Worm (Caenorhabditis elegans) whole organism, young adult: ENCODE results near the gene srb-17.

Experiments
- F10E7.11 ChIP-seq: sonication (generic microtip); optimal IDR thresholded peaks from 2 replicates; lab custom pipeline; 2017; ENCODE audit warnings: mild to moderate bottlenecking, missing genetic modification characterization, moderate library complexity, missing compliant biosample characterization
- F37B4.10 ChIP-seq: fragments of 200-800 bp; sonication (Bioruptor generic); IDR thresholded peaks from 2 replicates; pipeline ENCODE4 v1.3.6; 2022; ENCODE audit warnings: missing genetic modification characterization, missing compliant biosample characterization
- F55B11.4 ChIP-seq: sonication (generic microtip); optimal IDR thresholded peaks from 2 replicates; lab custom pipeline; 2016; ENCODE audit warnings: missing compliant biosample characterization, missing genetic modification characterization, borderline replicate concordance; ENCODE audit not compliant: insufficient read depth
- F57A8.1 ChIP-seq: fragments of 200-800 bp; sonication (Bioruptor generic); optimal IDR thresholded peaks from 2 replicates; lab custom pipeline; 2018; ENCODE audit warnings: mild to moderate bottlenecking, missing genetic modification characterization, moderate library complexity, missing compliant biosample characterization
- T07F8.4 ChIP-seq: sonication (generic microtip); optimal IDR thresholded peaks from 2 replicates; lab custom pipeline; 2016; ENCODE audit warnings: mild to moderate bottlenecking, missing genetic modification characterization, moderate library complexity, missing compliant biosample characterization
- Y53G8AR.9 ChIP-seq: fragments of 200-800 bp; sonication (Bioruptor generic); conservative IDR thresholded peaks from 2 replicates; pipeline ENCODE4 v1.3.6; 2022; ENCODE audit warnings: missing genetic modification reagents, missing genetic modification characterization, missing compliant biosample characterization
- Y56A3A.18 ChIP-seq: fragments of 200-800 bp; sonication (Bioruptor generic); IDR thresholded peaks from 2 replicates; pipeline ENCODE4 v1.3.6; 2022; ENCODE audit warnings: missing genetic modification reagents, missing genetic modification characterization, missing compliant biosample characterization
- Y67H2A.10 ChIP-seq: fragments of 200-800 bp; sonication (Bioruptor generic); conservative IDR thresholded peaks from 2 replicates; pipeline ENCODE4 v1.3.6; 2022; ENCODE audit warnings: missing genetic modification reagents, missing genetic modification characterization, missing compliant biosample characterization
- Y95B8A.8 ChIP-seq: fragments of 200-800 bp; sonication (Bioruptor generic); IDR thresholded peaks from 2 replicates; pipeline ENCODE4 v1.3.6; 2022; ENCODE audit warnings: missing genetic modification reagents, missing genetic modification characterization, missing compliant biosample characterization
- attf-3 ChIP-seq: fragments of 200-800 bp; sonication (Bioruptor generic); conservative IDR thresholded peaks from 2 replicates; pipeline ENCODE4 v1.3.6; 2022; ENCODE audit warnings: missing genetic modification reagents, missing genetic modification characterization, missing compliant biosample characterization
- attf-5 ChIP-seq: fragments of 200-800 bp; sonication (Bioruptor generic); optimal IDR thresholded peaks from 2 replicates; lab custom pipeline; 2018; ENCODE audit warnings: mild to moderate bottlenecking, missing genetic modification characterization, missing compliant biosample characterization
- bed-2 ChIP-seq: fragments of 200-800 bp; sonication (Bioruptor generic); IDR thresholded peaks from 2 replicates; pipeline ENCODE4 v1.3.6; 2022; ENCODE audit warnings: missing genetic modification reagents, missing genetic modification characterization, missing compliant biosample characterization
- cebp-2 ChIP-seq: fragments of 200-800 bp; sonication (Bioruptor generic); IDR thresholded peaks from 2 replicates; pipeline ENCODE4 v1.3.6; 2022; ENCODE audit warnings: missing genetic modification characterization, missing compliant biosample characterization
- ceh-40 ChIP-seq: fragments of 200-800 bp; sonication (Bioruptor generic); IDR thresholded peaks from 2 replicates; pipeline ENCODE4 v1.3.6; 2022; ENCODE audit warnings: missing genetic modification characterization, missing compliant biosample characterization
- ceh-79 ChIP-seq: sonication (generic microtip); optimal IDR thresholded peaks from 2 replicates; lab custom pipeline; 2017; ENCODE audit warnings: mild to moderate bottlenecking, missing genetic modification characterization, missing compliant biosample characterization
- ceh-91 ChIP-seq: fragments of 200-800 bp; sonication (Bioruptor generic); IDR thresholded peaks from 2 replicates; pipeline ENCODE4 v1.3.6; 2022; ENCODE audit warnings: missing genetic modification reagents, missing genetic modification characterization, missing compliant biosample characterization
- die-1 ChIP-seq: sonication (generic microtip); optimal IDR thresholded peaks from 2 replicates; lab custom pipeline; 2016; ENCODE audit warnings: missing genotype, mild to moderate bottlenecking, missing genetic modification characterization, missing compliant biosample characterization
- dox-1 ChIP-seq: fragments of 200-800 bp; sonication (Bioruptor generic); IDR thresholded peaks from 2 replicates; pipeline ENCODE4 v1.3.6; 2022; ENCODE audit warnings: missing genetic modification reagents, missing genetic modification characterization, missing compliant biosample characterization
- dpff-1 ChIP-seq: sonication (generic microtip); optimal IDR thresholded peaks from 2 replicates; lab custom pipeline; 2017; ENCODE audit warnings: mild to moderate bottlenecking, missing genetic modification characterization, missing compliant biosample characterization
- dpl-1 ChIP-seq: fragments of 150-350 bp; optimal IDR thresholded peaks from 2 replicates; lab custom pipeline; 2014; ENCODE audit warnings: missing biosample characterization, missing genetic modification reagents, missing genetic modification characterization
- ets-4 ChIP-seq: fragments of 200-800 bp; sonication (Bioruptor generic); optimal IDR thresholded peaks from 2 replicates; lab custom pipeline; 2018; ENCODE audit warnings: mild to moderate bottlenecking, missing genetic modification characterization, missing compliant biosample characterization
- hlh-12 ChIP-seq: sonication (generic microtip); optimal IDR thresholded peaks from 2 replicates; lab custom pipeline; 2016; ENCODE audit warnings: missing genetic modification characterization, missing compliant biosample characterization
- hmg-1.2 ChIP-seq: fragments of 200-800 bp; sonication (Bioruptor generic); IDR thresholded peaks from 2 replicates; pipeline ENCODE4 v1.3.6; 2022; ENCODE audit warnings: missing genetic modification reagents, missing genetic modification characterization, missing compliant biosample characterization
- hrde-1 ChIP-seq: sonication (generic microtip); optimal IDR thresholded peaks from 2 replicates; lab custom pipeline; 2016; ENCODE audit warnings: missing genetic modification characterization, mild to moderate bottlenecking, missing compliant biosample characterization, moderate library complexity, missing genotype, missing genetic modification reagents, borderline replicate concordance
- let-526 ChIP-seq: fragments of 200-800 bp; sonication (Bioruptor generic); IDR thresholded peaks from 2 replicates; pipeline ENCODE4 v1.3.6; 2022; ENCODE audit warnings: missing genetic modification reagents, missing genetic modification characterization, missing compliant biosample characterization
- let-607 ChIP-seq, 2 experiments: fragments of 200-800 bp in 1 of 2; sonication (Bioruptor generic) in 1 of 2; sonication (generic microtip) in 1 of 2; optimal IDR thresholded peaks; 2 replicates each; lab custom pipeline; 2016 to 2018; ENCODE audit warnings: mild to moderate bottlenecking in 2 of 2, missing compliant biosample characterization in 2 of 2, missing genetic modification characterization in 2 of 2, moderate library complexity in 2 of 2, missing genotype in 1 of 2
- lir-1 ChIP-seq: fragments of 200-800 bp; sonication (Bioruptor generic); conservative IDR thresholded peaks from 2 replicates; pipeline ENCODE4 v1.3.6; 2022; ENCODE audit warnings: missing genetic modification reagents, missing genetic modification characterization, missing compliant biosample characterization
- lsl-1 ChIP-seq: fragments of 200-800 bp; sonication (Bioruptor generic); optimal IDR thresholded peaks from 2 replicates; lab custom pipeline; 2018; ENCODE audit warnings: mild to moderate bottlenecking, missing genetic modification characterization, moderate library complexity, missing compliant biosample characterization
- madf-3 ChIP-seq: fragments of 200-800 bp; sonication (Bioruptor generic); IDR thresholded peaks from 2 replicates; pipeline ENCODE4 v1.3.6; 2022; ENCODE audit warnings: missing genetic modification reagents, missing genetic modification characterization, missing compliant biosample characterization
- madf-8 ChIP-seq: fragments of 200-800 bp; sonication (Bioruptor generic); conservative IDR thresholded peaks from 2 replicates; pipeline ENCODE4 v1.3.6; 2022; ENCODE audit warnings: missing genetic modification reagents, missing genetic modification characterization, missing compliant biosample characterization
- nfya-2 ChIP-seq: fragments of 200-800 bp; sonication (Bioruptor generic); IDR thresholded peaks from 2 replicates; pipeline ENCODE4 v1.3.6; 2022; ENCODE audit warnings: missing genetic modification reagents, missing genetic modification characterization, missing compliant biosample characterization
- nhr-27 ChIP-seq: fragments of 200-800 bp; sonication (Bioruptor generic); optimal IDR thresholded peaks from 2 replicates; lab custom pipeline; 2018; ENCODE audit warnings: mild to moderate bottlenecking, missing genetic modification characterization, moderate library complexity, missing compliant biosample characterization
- pha-4 ChIP-seq: fragments of 150-350 bp; sonication (generic microtip); optimal IDR thresholded peaks from 2 replicates; lab custom pipeline; 2014; ENCODE audit warnings: missing biosample characterization, missing genetic modification reagents, missing genetic modification characterization
- rcor-1 ChIP-seq: fragments of 200-800 bp; sonication (Bioruptor generic); IDR thresholded peaks from 2 replicates; pipeline ENCODE4 v1.3.6; 2022; ENCODE audit warnings: missing genetic modification reagents, missing genetic modification characterization, missing compliant biosample characterization
- snpc-1.1 ChIP-seq: sonication (generic microtip); optimal IDR thresholded peaks from 2 replicates; lab custom pipeline; 2017; ENCODE audit warnings: missing genetic modification characterization, mild to moderate bottlenecking, missing compliant biosample characterization, antibody characterized with exemption, moderate library complexity, missing genotype, missing genetic modification reagents; ENCODE audit not compliant: insufficient read depth
- snpc-1.3 ChIP-seq: sonication (generic microtip); optimal IDR thresholded peaks from 2 replicates; lab custom pipeline; 2017; ENCODE audit warnings: missing genetic modification characterization, mild to moderate bottlenecking, missing compliant biosample characterization, antibody characterized with exemption, moderate library complexity, missing genotype, missing genetic modification reagents; ENCODE audit not compliant: insufficient read depth
- snpc-3.4 ChIP-seq: sonication (generic microtip); optimal IDR thresholded peaks from 2 replicates; lab custom pipeline; 2017; ENCODE audit warnings: missing genetic modification characterization, mild to moderate bottlenecking, missing compliant biosample characterization, antibody characterized with exemption, moderate library complexity, missing genotype, missing genetic modification reagents
- sptf-2 ChIP-seq: fragments of 200-800 bp; sonication (Bioruptor generic); optimal IDR thresholded peaks from 2 replicates; lab custom pipeline; 2018; ENCODE audit warnings: mild to moderate bottlenecking, missing genetic modification characterization, missing compliant biosample characterization
- tlf-1 ChIP-seq: fragments of 200-800 bp; sonication (Bioruptor generic); optimal IDR thresholded peaks from 2 replicates; lab custom pipeline; 2018; ENCODE audit warnings: mild to moderate bottlenecking, missing genetic modification characterization, missing compliant biosample characterization
- zim-3 ChIP-seq: sonication (generic microtip); optimal IDR thresholded peaks from 2 replicates; lab custom pipeline; 2017; ENCODE audit warnings: mild to moderate bottlenecking, missing genetic modification characterization, moderate library complexity, missing compliant biosample characterization
- ztf-18 ChIP-seq: sonication (generic microtip); optimal IDR thresholded peaks from 2 replicates; lab custom pipeline; 2016; ENCODE audit warnings: missing genotype, mild to moderate bottlenecking, missing genetic modification characterization, missing compliant biosample characterization
- ztf-28 ChIP-seq: fragments of 200-800 bp; sonication (Bioruptor generic); IDR thresholded peaks from 2 replicates; pipeline ENCODE4 v1.3.6; 2022; ENCODE audit warnings: missing genetic modification reagents, missing genetic modification characterization, missing compliant biosample characterization
- ztf-3 ChIP-seq: fragments of 200-800 bp; sonication (Bioruptor generic); optimal IDR thresholded peaks from 2 replicates; lab custom pipeline; 2018; ENCODE audit warnings: mild to moderate bottlenecking, missing genetic modification characterization, missing compliant biosample characterization

srb-17 gene

ce11 chrIV:10453001-10453400 is 4.0 kb downstream of the srb-17 start, which contains the start of gene F01D4.8:
TSS of gene F01D4.8 (minus strand) at chrIV:10453101.
- TF ChIP-seq nhr-27 (tag; lab: Kevin White, UChicago) (no peak), sptf-2 (no peak), madf-8 (GFP tag; lab: Robert Waterston, UW) (no peak), hmg-1.2 (no peak), ztf-18 (tag; lab: Kevin White, UChicago) (no peak), dpl-1 (GFP tag; lab: Kevin White, UChicago) (no peak), attf-3 (GFP tag; lab: Robert Waterston, UW) (no peak), tlf-1 (no peak), pha-4 (tag; lab: Kevin White, UChicago) (no peak), ets-4 (GFP tag; lab: Kevin White, UChicago) (no peak), lsl-1 (GFP tag; lab: Kevin White, UChicago) (no peak), snpc-1.1 (tag; lab: Kevin White, UChicago) (no peak), lir-1 (no peak), dpff-1 (tag; lab: Kevin White, UChicago) (no peak), Y53G8AR.9 (no peak)

- TF ChIP-seq let-607 (tag; optimal IDR thresholded peaks at IDR 0.05; lab: Kevin White, UChicago) (no peak), madf-3 (GFP tag; lab: Robert Waterston, UW) (no peak), bed-2 (GFP tag; lab: Robert Waterston, UW) (no peak), ztf-18 (tag; lab: Kevin White, UChicago) (no peak), snpc-3.4 (tag; lab: Kevin White, UChicago) (no peak)
Measured at ce11 chrIV:10449799-10450198, 7.2 kb downstream of the srb-17 start, which contains the start of gene F13B12.4. TSS of gene F13B12.4 (minus strand) at chrIV:10449899.

ce11 chrIV:10443510-10443909 is 13.5 kb downstream of the srb-17 start, which contains the start of gene F13B12.7:
TSS of gene F13B12.7 (plus strand) at chrIV:10443810.
- no peak for TF ChIP-seq bed-2 (GFP tag; lab: Robert Waterston, UW)
- no peak for TF ChIP-seq ztf-28 (GFP tag; lab: Robert Waterston, UW)
- TF ChIP-seq rcor-1: no peak
- TF ChIP-seq F37B4.10 (GFP tag; lab: Robert Waterston, UW): no peak
- no peak for TF ChIP-seq lsl-1 (GFP tag; lab: Kevin White, UChicago)
- no peak for TF ChIP-seq hlh-12 (tag; lab: Kevin White, UChicago)
- TF ChIP-seq cebp-2 (GFP tag; lab: Robert Waterston, UW): no peak
- no peak for TF ChIP-seq hrde-1
- TF ChIP-seq attf-5 (GFP tag; lab: Kevin White, UChicago): no peak
- TF ChIP-seq Y56A3A.18 (GFP tag; lab: Robert Waterston, UW): no peak
- no peak for TF ChIP-seq ceh-79 (tag; lab: Kevin White, UChicago)
- no peak for TF ChIP-seq dox-1 (GFP tag; lab: Robert Waterston, UW)
- TF ChIP-seq Y67H2A.10: no peak
- TF ChIP-seq let-526: no peak
- no peak for TF ChIP-seq zim-3 (tag; lab: Kevin White, UChicago)
- no peak for TF ChIP-seq dpl-1 (GFP tag; lab: Kevin White, UChicago)
- no peak for TF ChIP-seq tlf-1
- no peak for TF ChIP-seq ceh-40 (GFP tag; lab: Robert Waterston, UW)
- no peak for TF ChIP-seq ceh-91 (GFP tag; lab: Robert Waterston, UW)

ce11 chrIV:10442904-10443303 is 14.1 kb downstream of the srb-17 start:
- no peak for TF ChIP-seq die-1 (tag; lab: Kevin White, UChicago)
- TF ChIP-seq Y53G8AR.9: no peak
- TF ChIP-seq F10E7.11 (tag; lab: Kevin White, UChicago): no peak
- no peak for TF ChIP-seq ztf-3 (GFP tag; lab: Kevin White, UChicago)
- TF ChIP-seq F57A8.1 (GFP tag; lab: Kevin White, UChicago): no peak
- no peak for TF ChIP-seq snpc-1.3 (tag; lab: Kevin White, UChicago)
- no peak for TF ChIP-seq rcor-1
- no peak for TF ChIP-seq F55B11.4 (tag; lab: Kevin White, UChicago)
- no peak for TF ChIP-seq Y67H2A.10
- TF ChIP-seq Y95B8A.8 (GFP tag; lab: Robert Waterston, UW): no peak
- no peak for TF ChIP-seq madf-8 (GFP tag; lab: Robert Waterston, UW)
- no peak for TF ChIP-seq nfya-2 (GFP tag; lab: Robert Waterston, UW)
- TF ChIP-seq attf-5 (GFP tag; lab: Kevin White, UChicago): no peak
- no peak for TF ChIP-seq T07F8.4 (tag; lab: Kevin White, UChicago)
